4 worm cellular contexts compared by ENCODE assay signal in the genomic region with DNA sequence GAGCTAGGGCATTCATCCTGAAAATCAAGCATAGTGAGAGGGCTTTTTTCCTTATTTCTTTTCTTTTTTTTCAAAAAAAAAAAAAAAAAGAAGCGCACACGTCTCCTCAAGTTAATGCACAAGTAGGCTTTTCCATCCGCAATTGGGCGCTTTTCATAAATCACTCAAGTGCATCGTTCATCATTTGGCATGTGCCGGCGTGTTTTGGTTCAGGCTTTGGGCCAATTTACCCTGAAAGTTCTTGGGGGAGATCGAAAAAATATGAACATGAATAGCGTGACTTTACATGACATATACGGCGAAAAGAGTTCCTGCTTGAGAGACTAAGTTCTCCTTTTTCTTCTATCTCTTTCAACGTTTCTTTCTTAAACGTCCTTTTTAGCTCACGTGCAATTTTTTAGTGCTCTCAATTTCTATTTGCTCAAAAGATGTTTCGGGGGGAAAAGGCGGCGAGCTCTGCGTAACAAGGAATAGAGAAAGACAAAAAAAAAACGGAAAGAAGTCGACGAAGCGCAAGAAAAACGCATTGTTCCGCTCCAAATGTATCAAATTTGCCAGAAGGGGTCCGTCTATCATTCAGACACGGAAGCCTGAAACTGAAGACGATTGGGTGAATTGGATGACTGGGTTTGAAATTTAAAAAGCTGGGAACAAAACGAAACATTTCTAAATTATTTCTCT.
A peak's percentile ranks its signal among the peaks of the same experiment; 100 is the strongest.
TF ChIP-seq lines count a peak whose summit lies in the region.

No protein-coding gene starts in this region.

TF ChIP-seq in whole organism, L1 larva, 84 proteins besides CTCF, POLR2A, EP300 and RAD21 (continues in another document):
- TF ChIP-seq nhr-84 (tag; optimal IDR thresholded peaks at IDR 0.05; lab: Kevin White, UChicago) (no peak), lin-13 (GFP tag; optimal IDR thresholded peaks at IDR 0.05; lab: Kevin White, UChicago) (peak; percentile 1), sox-4 (tag; optimal IDR thresholded peaks at IDR 0.05; lab: Kevin White, UChicago) (no peak), lin-15B (tag; optimal IDR thresholded peaks at IDR 0.05; lab: Kevin White, UChicago) (no peak), mdl-1 (tag; optimal IDR thresholded peaks at IDR 0.05; lab: Kevin White, UChicago) (peak in 1 of 2 experiments; percentile 3), xbp-1 (tag; optimal IDR thresholded peaks at IDR 0.05; lab: Kevin White, UChicago) (no peak), lin-14 (GFP tag; optimal IDR thresholded peaks at IDR 0.05; lab: Kevin White, UChicago) (peak; percentile 66), tlp-1 (tag; optimal IDR thresholded peaks at IDR 0.05; lab: Kevin White, UChicago) (no peak), pax-3 (tag; optimal IDR thresholded peaks at IDR 0.05; lab: Kevin White, UChicago) (no peak), aly-2 (tag; optimal IDR thresholded peaks at IDR 0.05; lab: Kevin White, UChicago) (no peak), pqm-1 (tag; optimal IDR thresholded peaks at IDR 0.05; lab: Kevin White, UChicago) (no peak), nhr-90 (tag; optimal IDR thresholded peaks at IDR 0.05; lab: Kevin White, UChicago; ENCODE audit: poor library complexity) (no peak), ceh-63 (GFP tag; optimal IDR thresholded peaks at IDR 0.05; lab: Kevin White, UChicago) (no peak), mep-1 (tag; optimal IDR thresholded peaks at IDR 0.05; lab: Kevin White, UChicago) (no peak), sup-37 (GFP tag; optimal IDR thresholded peaks at IDR 0.05; lab: Kevin White, UChicago) (no peak), blmp-1 (tag; optimal IDR thresholded peaks at IDR 0.05; lab: Kevin White, UChicago) (no peak), skn-1 (tag; optimal IDR thresholded peaks at IDR 0.05; lab: Kevin White, UChicago) (no peak), nhr-20 (tag; optimal IDR thresholded peaks at IDR 0.05; lab: Kevin White, UChicago) (no peak), tbx-2 (tag; optimal IDR thresholded peaks at IDR 0.05; lab: Kevin White, UChicago) (no peak), C34B4.2 (tag; optimal IDR thresholded peaks at IDR 0.05; lab: Kevin White, UChicago) (no peak), efl-3 (GFP tag; optimal IDR thresholded peaks at IDR 0.05; lab: Kevin White, UChicago) (no peak), ces-1 (GFP tag; optimal IDR thresholded peaks at IDR 0.05; lab: Kevin White, UChicago) (no peak)

TF ChIP-seq in whole organism, L2 larva, 48 proteins besides CTCF, POLR2A, EP300 and RAD21:
- TF ChIP-seq ztf-1 (GFP tag; conservative IDR thresholded peaks at IDR 0.05; lab: Robert Waterston, UW) (no peak), nhr-21 (tag; optimal IDR thresholded peaks at IDR 0.05; lab: Kevin White, UChicago) (no peak), mab-5 (tag; optimal IDR thresholded peaks at IDR 0.05; lab: Kevin White, UChicago) (peak; percentile 58), F13H6.1 (tag; optimal IDR thresholded peaks at IDR 0.05; lab: Kevin White, UChicago) (peak; percentile 4), C34F6.9 (tag; optimal IDR thresholded peaks at IDR 0.05; lab: Kevin White, UChicago) (peak; percentile 1)

TF ChIP-seq in whole organism, L4 larva, 104 proteins besides CTCF, POLR2A, EP300 and RAD21:
- TF ChIP-seq nhr-42 (GFP tag; IDR thresholded peaks at IDR 0.05; lab: Robert Waterston, UW) (no peak), aha-1 (tag; lab: Kevin White, UChicago) (peak; percentile 79), hlh-30 (tag; optimal IDR thresholded peaks at IDR 0.05; lab: Kevin White, UChicago; ENCODE audit: insufficient read depth) (peak; percentile 1), unc-62 (GFP tag; optimal IDR thresholded peaks at IDR 0.05 in 1 of 2; lab: Kevin White, UChicago) (peak in 1 of 2 experiments; percentile 69), unc-62 (tag; optimal IDR thresholded peaks at IDR 0.05; lab: Kevin White, UChicago) (no peak), zfp-3 (GFP tag; conservative IDR thresholded peaks at IDR 0.05; lab: Robert Waterston, UW) (no peak), hif-1 (tag; optimal IDR thresholded peaks at IDR 0.05; lab: Kevin White, UChicago) (peak in 1 of 2 experiments; percentile 12)

TF ChIP-seq in whole organism, late embryonic, 69 proteins besides CTCF, POLR2A, EP300 and RAD21:
- peak; percentile 23 for TF ChIP-seq unc-42 (tag; optimal IDR thresholded peaks at IDR 0.05; lab: Kevin White, UChicago)
- TF ChIP-seq ceh-30 (tag; optimal IDR thresholded peaks at IDR 0.05; lab: Kevin White, UChicago): no peak
- TF ChIP-seq ceh-31 (tag; optimal IDR thresholded peaks at IDR 0.05; lab: Kevin White, UChicago): no peak
- TF ChIP-seq pha-4 (tag; optimal IDR thresholded peaks at IDR 0.05; lab: Kevin White, UChicago): no peak
